Fruit fly (Drosophila melanogaster) whole organism, pupa: ENCODE measurements around the gene how.

ENCODE experiments used
- CG10348 ChIP-seq: fragments of 200-800 bp; sonication (Bioruptor generic); IDR thresholded peaks from 2 replicates; pipeline ENCODE4 v1.3.6; 2022; ENCODE audit warnings: missing biosample characterization, missing genetic modification characterization
- CG34367 ChIP-seq: fragments of 200-800 bp; sonication (Bioruptor generic); optimal IDR thresholded peaks from 2 replicates; lab custom pipeline; 2018; ENCODE audit warnings: missing biosample characterization, mild to moderate bottlenecking, missing genetic modification characterization
- CG4496 ChIP-seq: fragments of 200-800 bp; sonication (Bioruptor generic); IDR thresholded peaks from 3 replicates; pipeline ENCODE4 v1.3.6; 2022; ENCODE audit warnings: missing biosample characterization, missing genetic modification characterization
- CG8301 ChIP-seq: fragments of 200-800 bp; sonication (Bioruptor generic); optimal IDR thresholded peaks from 2 replicates; lab custom pipeline; 2018; ENCODE audit warnings: missing biosample characterization, mild to moderate bottlenecking, missing genetic modification characterization
- EcR ChIP-seq: fragments of 200-800 bp; sonication (Bioruptor generic); optimal IDR thresholded peaks from 3 replicates; lab custom pipeline; 2019; ENCODE audit warnings: missing biosample characterization, missing genetic modification characterization, mild to moderate bottlenecking, moderate library complexity, missing genetic modification reagents
- Pif1B ChIP-seq: fragments of 200-800 bp; sonication (Bioruptor generic); optimal IDR thresholded peaks from 3 replicates; lab custom pipeline; 2016; ENCODE audit warnings: missing biosample characterization, missing genetic modification characterization

dm6 chr3R:22093950-22094349, 52.0 kb downstream of the how start:
- TF ChIP-seq CG8301 (tag; lab: Kevin White, UChicago), result no peak
- no peak for TF ChIP-seq CG4496 (GFP tag; lab: Robert Waterston, UW)
- no peak for TF ChIP-seq EcR (GFP tag; lab: Kevin White, UChicago)
- TF ChIP-seq CG34367 (tag; lab: Kevin White, UChicago), result no peak
- no peak for TF ChIP-seq Pif1B (GFP tag; lab: Kevin White, UChicago)
- TF ChIP-seq CG10348 (GFP tag; lab: Robert Waterston, UW), result no peak
